Worm (Caenorhabditis elegans) whole organism, L1 larva: ENCODE data around the gene R02E12.5.

Source experiments
- C04F5.9 ChIP-seq: sonication (generic microtip); optimal IDR thresholded peaks from 2 replicates; lab custom pipeline; 2016; ENCODE audit warnings: missing genetic modification characterization, missing compliant biosample characterization
- C16A3.4 ChIP-seq: fragments of 150-350 bp; optimal IDR thresholded peaks from 2 replicates; lab custom pipeline; 2014; ENCODE audit warnings: missing biosample characterization, missing genetic modification characterization
- C34B4.2 ChIP-seq: sonication (generic microtip); optimal IDR thresholded peaks from 2 replicates; lab custom pipeline; 2017; ENCODE audit warnings: mild to moderate bottlenecking, missing genetic modification characterization, missing compliant biosample characterization
- F16B12.6 ChIP-seq: fragments of 150-350 bp; optimal IDR thresholded peaks from 2 replicates; lab custom pipeline; 2014; ENCODE audit warnings: missing biosample characterization, missing genetic modification characterization
- aha-1 ChIP-seq: fragments of 150-350 bp; optimal IDR thresholded peaks from 2 replicates; lab custom pipeline; 2014; ENCODE audit warnings: missing biosample characterization, missing genetic modification characterization
- alr-1 ChIP-seq: fragments of 200-800 bp; sonication (Bioruptor generic); optimal IDR thresholded peaks from 2 replicates; lab custom pipeline; 2018; ENCODE audit warnings: borderline replicate concordance, mild to moderate bottlenecking, missing genetic modification characterization, missing compliant biosample characterization
- ama-1 ChIP-seq: fragments of 150-350 bp; optimal IDR thresholded peaks from 2 replicates; lab custom pipeline; 2014
- ceh-88 ChIP-seq: fragments of 200-800 bp; sonication (Bioruptor generic); IDR thresholded peaks from 2 replicates; pipeline ENCODE4 v1.3.6; 2022; ENCODE audit warnings: missing genetic modification characterization, missing compliant biosample characterization
- ces-1 ChIP-seq: fragments of 150-350 bp; optimal IDR thresholded peaks from 2 replicates; lab custom pipeline; 2014; ENCODE audit warnings: missing biosample characterization, missing genetic modification reagents, missing genetic modification characterization
- efl-1 ChIP-seq, 4 experiments: fragments of 150-350 bp; optimal IDR thresholded peaks in 3 of 4; peaks in 1 of 4; 1 replicate in 1 of 4; 2 replicates in 3 of 4; lab custom pipeline; 2014; ENCODE audit warnings: missing biosample characterization in 2 of 4, missing genetic modification characterization in 2 of 4, missing genetic modification reagents in 2 of 4
- egl-13 ChIP-seq: sonication (generic microtip); optimal IDR thresholded peaks from 2 replicates; lab custom pipeline; 2016; ENCODE audit warnings: missing genotype, missing genetic modification reagents, missing genetic modification characterization, missing compliant biosample characterization
- egl-27 ChIP-seq, 2 experiments: fragments of 150-350 bp in 1 of 2; sonication (generic microtip); optimal IDR thresholded peaks; 3 replicates each; lab custom pipeline; 2017 to 2018; ENCODE audit warnings: missing biosample characterization in 2 of 2, missing genetic modification characterization in 2 of 2, missing genetic modification reagents in 2 of 2
- elt-2 ChIP-seq: sonication (generic microtip); optimal IDR thresholded peaks from 2 replicates; lab custom pipeline; 2016; ENCODE audit warnings: missing genetic modification characterization, mild to moderate bottlenecking, inconsistent platforms, missing compliant biosample characterization, missing genetic modification reagents
- elt-3 ChIP-seq, 6 experiments: fragments of 150-350 bp in 1 of 6; sonication (generic microtip); optimal IDR thresholded peaks; 2 replicates each; lab custom pipeline; 2017 to 2018; ENCODE audit warnings: missing biosample characterization in 6 of 6, missing genetic modification characterization in 6 of 6, inconsistent platforms in 1 of 6
- fkh-4 ChIP-seq: sonication (generic microtip); optimal IDR thresholded peaks from 2 replicates; lab custom pipeline; 2016; ENCODE audit warnings: missing compliant biosample characterization, missing genetic modification characterization, borderline replicate concordance
- grh-1 ChIP-seq: fragments of 200-800 bp; sonication (Bioruptor generic); IDR thresholded peaks from 2 replicates; pipeline ENCODE4 v1.3.6; 2022; ENCODE audit warnings: missing genetic modification reagents, missing genetic modification characterization, missing compliant biosample characterization
- jun-1 ChIP-seq: fragments of 150-350 bp; optimal IDR thresholded peaks from 2 replicates; lab custom pipeline; 2014; ENCODE audit warnings: missing biosample characterization, missing genetic modification reagents, missing genetic modification characterization
- lin-14 ChIP-seq: fragments of 200-800 bp; sonication (Bioruptor generic); optimal IDR thresholded peaks from 2 replicates; lab custom pipeline; 2018; ENCODE audit warnings: mild to moderate bottlenecking, missing genetic modification characterization, moderate library complexity, missing compliant biosample characterization
- lin-15B ChIP-seq: fragments of 150-350 bp; sonication (generic microtip); optimal IDR thresholded peaks from 3 replicates; lab custom pipeline; 2014; ENCODE audit warnings: missing biosample characterization, missing genetic modification characterization
- lin-35 ChIP-seq, 2 experiments: fragments of 150-350 bp; optimal IDR thresholded peaks; 2 replicates each; lab custom pipeline; 2014; ENCODE audit warnings: missing biosample characterization in 2 of 2, missing genetic modification characterization in 2 of 2, missing genetic modification reagents in 2 of 2
- lin-39 ChIP-seq: fragments of 150-350 bp; optimal IDR thresholded peaks from 2 replicates; lab custom pipeline; 2014; ENCODE audit warnings: missing biosample characterization, missing genetic modification reagents, missing genetic modification characterization
- lir-3 ChIP-seq: sonication (generic microtip); optimal IDR thresholded peaks from 2 replicates; lab custom pipeline; 2016; ENCODE audit warnings: mild to moderate bottlenecking, missing genetic modification characterization, moderate library complexity, missing compliant biosample characterization; ENCODE audit not compliant: poor library complexity
- lsy-2 ChIP-seq, 2 experiments: fragments of 150-350 bp; optimal IDR thresholded peaks; 2 replicates each; lab custom pipeline; 2014; ENCODE audit warnings: missing biosample characterization in 2 of 2, missing genetic modification characterization in 2 of 2
- mdl-1 ChIP-seq, 2 experiments: fragments of 150-350 bp; optimal IDR thresholded peaks; 2 replicates each; lab custom pipeline; 2014 to 2017; ENCODE audit warnings: missing biosample characterization in 2 of 2, missing genetic modification characterization in 2 of 2, inconsistent platforms in 1 of 2
- nhr-11 ChIP-seq: fragments of 150-350 bp; optimal IDR thresholded peaks from 2 replicates; lab custom pipeline; 2014; ENCODE audit warnings: missing biosample characterization, missing genetic modification characterization
- nhr-19 ChIP-seq: fragments of 200-800 bp; sonication (Bioruptor generic); conservative IDR thresholded peaks from 2 replicates; pipeline ENCODE4 v1.3.6; 2022; ENCODE audit warnings: missing genetic modification characterization, missing compliant biosample characterization
- nhr-20 ChIP-seq: sonication (generic microtip); optimal IDR thresholded peaks from 2 replicates; lab custom pipeline; 2016; ENCODE audit warnings: mild to moderate bottlenecking, missing genetic modification characterization, missing compliant biosample characterization
- nhr-28 ChIP-seq: fragments of 150-350 bp; optimal IDR thresholded peaks from 2 replicates; lab custom pipeline; 2014; ENCODE audit warnings: missing biosample characterization, missing genetic modification characterization
- nhr-47 ChIP-seq: sonication (generic microtip); optimal IDR thresholded peaks from 2 replicates; lab custom pipeline; 2016; ENCODE audit warnings: mild to moderate bottlenecking, missing genetic modification characterization, moderate library complexity, missing compliant biosample characterization
- nhr-71 ChIP-seq: sonication (generic microtip); optimal IDR thresholded peaks from 2 replicates; lab custom pipeline; 2016; ENCODE audit warnings: mild to moderate bottlenecking, missing genetic modification characterization, moderate library complexity, missing compliant biosample characterization
- nhr-76 ChIP-seq: sonication (generic microtip); optimal IDR thresholded peaks from 2 replicates; lab custom pipeline; 2017; ENCODE audit warnings: missing biosample characterization, missing genetic modification characterization
- nhr-77 ChIP-seq: fragments of 150-350 bp; optimal IDR thresholded peaks from 2 replicates; lab custom pipeline; 2014; ENCODE audit warnings: missing biosample characterization, missing genetic modification characterization
- nhr-84 ChIP-seq: sonication (generic microtip); optimal IDR thresholded peaks from 2 replicates; lab custom pipeline; 2017; ENCODE audit warnings: missing biosample characterization, missing genetic modification characterization
- rnt-1 ChIP-seq: sonication (generic microtip); optimal IDR thresholded peaks from 2 replicates; lab custom pipeline; 2016; ENCODE audit warnings: mild to moderate bottlenecking, missing genetic modification characterization, moderate library complexity, missing compliant biosample characterization
- skn-1 ChIP-seq: fragments of 150-350 bp; optimal IDR thresholded peaks from 2 replicates; lab custom pipeline; 2014; ENCODE audit warnings: missing biosample characterization, missing genetic modification characterization
- snu-23 ChIP-seq: sonication (generic microtip); optimal IDR thresholded peaks from 2 replicates; lab custom pipeline; 2016; ENCODE audit warnings: missing genetic modification characterization, missing compliant biosample characterization
- sox-4 ChIP-seq: sonication (generic microtip); optimal IDR thresholded peaks from 2 replicates; lab custom pipeline; 2016; ENCODE audit warnings: missing genetic modification characterization, missing compliant biosample characterization
- swsn-7 ChIP-seq: sonication (generic microtip); optimal IDR thresholded peaks from 2 replicates; lab custom pipeline; 2016; ENCODE audit warnings: missing genetic modification characterization, missing compliant biosample characterization
- tbx-2 ChIP-seq: sonication (generic microtip); optimal IDR thresholded peaks from 2 replicates; lab custom pipeline; 2016; ENCODE audit warnings: missing genetic modification characterization, missing compliant biosample characterization
- zag-1 ChIP-seq: fragments of 150-350 bp; optimal IDR thresholded peaks from 2 replicates; lab custom pipeline; 2014; ENCODE audit warnings: missing biosample characterization, missing genetic modification characterization
- ztf-11 ChIP-seq, 2 experiments: sonication (generic microtip); optimal IDR thresholded peaks; 2 replicates each; lab custom pipeline; 2016 to 2017; ENCODE audit warnings: missing genetic modification characterization in 2 of 2, missing biosample characterization in 1 of 2, missing compliant biosample characterization in 1 of 2

R02E12.5 gene

ce11 chrX:3990495-3990894 lies 6.6 kb upstream of the R02E12.5 start:
- TF ChIP-seq nhr-77 (tag; lab: Kevin White, UChicago) (peak; percentile 8), nhr-11 (tag; lab: Kevin White, UChicago) (no peak), tbx-2 (peak; percentile 25), nhr-71 (tag; lab: Kevin White, UChicago) (peak; percentile 1), lin-14 (peak; percentile 44), rnt-1 (tag; lab: Kevin White, UChicago) (no peak), skn-1 (peak; percentile 16), nhr-20 (peak; percentile 11), mdl-1 (tag; optimal IDR thresholded peaks at IDR 0.05; lab: Kevin White, UChicago) (peak in 1 of 2 experiments; percentile 3)
- TF ChIP-seq, all 84 proteins: peak for 7

ce11 chrX:3990941-3991340 lies 6.2 kb upstream of the R02E12.5 start:
- TF ChIP-seq efl-1 (optimal IDR thresholded peaks at IDR 0.05; lab: Kevin White, UChicago) (no peak), efl-1 (GFP tag; optimal IDR thresholded peaks at IDR 0.05 in 1 of 2; lab: Kevin White, UChicago) (peak in 1 of 2 experiments; percentile 34), ces-1 (GFP tag; lab: Kevin White, UChicago) (no peak)

- no peak for TF ChIP-seq C04F5.9 (tag; lab: Kevin White, UChicago)
- TF ChIP-seq ceh-88 (GFP tag; lab: Robert Waterston, UW): no peak
- no peak for TF ChIP-seq C16A3.4 (tag; lab: Kevin White, UChicago)
- no peak for TF ChIP-seq nhr-28 (tag; lab: Kevin White, UChicago)
- TF ChIP-seq elt-3 (tag; optimal IDR thresholded peaks at IDR 0.05; lab: Kevin White, UChicago): no peak
- TF ChIP-seq tbx-2: no peak
- no peak for TF ChIP-seq nhr-19 (GFP tag; lab: Robert Waterston, UW)
- TF ChIP-seq aha-1 (tag; lab: Kevin White, UChicago): no peak
- no peak for TF ChIP-seq ztf-11 (tag; optimal IDR thresholded peaks at IDR 0.05; lab: Kevin White, UChicago)
- no peak for TF ChIP-seq lin-35 (GFP tag; optimal IDR thresholded peaks at IDR 0.05; lab: Kevin White, UChicago)
- TF ChIP-seq sox-4 (tag; lab: Kevin White, UChicago): no peak
Measured at ce11 chrX:3991652-3992051, 5.5 kb upstream of the R02E12.5 start.

ce11 chrX:3994418-3994817 lies 2.7 kb upstream of the R02E12.5 start:
- 0 out of 2 replicates have a peak, but pooled peaks have one; percentile 8 for TF ChIP-seq ceh-88 (GFP tag; lab: Robert Waterston, UW)
- TF ChIP-seq lin-35 (GFP tag; optimal IDR thresholded peaks at IDR 0.05; lab: Kevin White, UChicago): peak in 1 of 2 experiments; percentile 6
- peak; percentile 5 for TF ChIP-seq nhr-20
- TF ChIP-seq C16A3.4 (tag; lab: Kevin White, UChicago): peak; percentile 26
- no peak for TF ChIP-seq nhr-76 (tag; lab: Kevin White, UChicago)
- peak; percentile 3 for TF ChIP-seq skn-1
- TF ChIP-seq elt-2: peak; percentile 4
- TF ChIP-seq ztf-11 (tag; optimal IDR thresholded peaks at IDR 0.05; lab: Kevin White, UChicago): no peak
- TF ChIP-seq C34B4.2 (tag; lab: Kevin White, UChicago): no peak
- TF ChIP-seq zag-1 (tag; lab: Kevin White, UChicago): no peak
- TF ChIP-seq egl-13 (tag; lab: Kevin White, UChicago): no peak
- TF ChIP-seq snu-23 (GFP tag; lab: Kevin White, UChicago): peak; percentile 36
- TF ChIP-seq nhr-77 (tag; lab: Kevin White, UChicago): no peak
- no peak for TF ChIP-seq F16B12.6 (tag; lab: Kevin White, UChicago)
- TF ChIP-seq egl-27 (tag; optimal IDR thresholded peaks at IDR 0.05; lab: Kevin White, UChicago): no peak
- TF ChIP-seq lir-3 (tag; lab: Kevin White, UChicago): no peak

ce11 chrX:4003220-4003619 lies 6.1 kb downstream of the R02E12.5 start, which contains the start of gene R02E12.12:
R02E12.12 (plus strand) TSS chrX:4003520.
- TF ChIP-seq fkh-4 (tag; lab: Kevin White, UChicago): no peak
- TF ChIP-seq, all 84 proteins: peak for 0

ce11 chrX:4005014-4005413 lies 7.9 kb downstream of the R02E12.5 start, which contains the start of gene R02E12.4:
R02E12.4 (plus strand) TSS chrX:4005314.
- TF ChIP-seq lin-15B (no peak), nhr-84 (tag; lab: Kevin White, UChicago) (no peak), grh-1 (no peak), elt-2 (no peak), ama-1 (lab: Kevin White, UChicago) (no peak), nhr-71 (tag; lab: Kevin White, UChicago) (peak; percentile 24), egl-27 (tag; optimal IDR thresholded peaks at IDR 0.05; lab: Kevin White, UChicago) (no peak), C04F5.9 (tag; lab: Kevin White, UChicago) (no peak), jun-1 (tag; lab: Kevin White, UChicago) (no peak), lsy-2 (tag; optimal IDR thresholded peaks at IDR 0.05; lab: Kevin White, UChicago) (no peak), alr-1 (no peak), lin-35 (GFP tag; optimal IDR thresholded peaks at IDR 0.05; lab: Kevin White, UChicago) (no peak), nhr-47 (tag; lab: Kevin White, UChicago) (peak; percentile 3), lir-3 (tag; lab: Kevin White, UChicago) (peak; percentile 4), nhr-76 (tag; lab: Kevin White, UChicago) (no peak), lin-14 (peak; percentile 3), lin-39 (tag; lab: Kevin White, UChicago) (no peak), swsn-7 (tag; lab: Kevin White, UChicago) (no peak)
